Fruit fly (Drosophila melanogaster) whole organism, wandering third instar larva: ENCODE measurements around the gene CG9004.
A peak's percentile ranks its signal among the peaks of the same experiment; 100 is the strongest.

Source experiments
- CrebA ChIP-seq: fragments of 200-800 bp; sonication (Bioruptor generic); optimal IDR thresholded peaks from 2 replicates; lab custom pipeline; 2016; ENCODE audit warnings: missing biosample characterization, mild to moderate bottlenecking, missing genetic modification characterization, borderline replicate concordance
- Dfd ChIP-seq: fragments of >200 bp; optimal IDR thresholded peaks from 2 replicates; lab custom pipeline; 2017; ENCODE audit warnings: missing biosample characterization, missing genetic modification characterization
- Dif ChIP-seq: fragments of 200-275, 200-300 bp; sonication (Bioruptor generic); optimal IDR thresholded peaks from 2 replicates; lab custom pipeline; 2018; ENCODE audit warnings: missing biosample characterization, missing genetic modification characterization; ENCODE audit not compliant: partially characterized antibody
- GATAd ChIP-seq: sonication (Bioruptor generic); optimal IDR thresholded peaks from 2 replicates; lab custom pipeline; 2016; ENCODE audit warnings: missing biosample characterization, missing genetic modification characterization
- HLH106 ChIP-seq: fragments of 200-800 bp; optimal IDR thresholded peaks from 3 replicates; lab custom pipeline; 2019; ENCODE audit warnings: missing biosample characterization, mild to moderate bottlenecking, missing genetic modification characterization, moderate library complexity
- Hnf4 ChIP-seq: fragments of 200-800 bp; sonication (Bioruptor generic); optimal IDR thresholded peaks from 2 replicates; lab custom pipeline; 2016; ENCODE audit warnings: missing biosample characterization, mild to moderate bottlenecking, missing genetic modification characterization
- Hr78 ChIP-seq: fragments of >200 bp; optimal IDR thresholded peaks from 2 replicates; lab custom pipeline; 2017; ENCODE audit warnings: missing biosample characterization, missing genetic modification characterization
- Hr83 ChIP-seq: fragments of 200-300 bp; sonication (Bioruptor generic); optimal IDR thresholded peaks from 2 replicates; lab custom pipeline; 2016; ENCODE audit warnings: missing biosample characterization, mild to moderate bottlenecking, missing genetic modification characterization, moderate library complexity; ENCODE audit not compliant: poor library complexity, severe bottlenecking
- Jra ChIP-seq: sonication (Bioruptor generic); optimal IDR thresholded peaks from 2 replicates; lab custom pipeline; 2016; ENCODE audit warnings: missing biosample characterization, missing genetic modification characterization
- Mio ChIP-seq: sonication (Bioruptor generic); optimal IDR thresholded peaks from 2 replicates; lab custom pipeline; 2016; ENCODE audit warnings: missing biosample characterization, missing genetic modification characterization
- N ChIP-seq: fragments of >200 bp; optimal IDR thresholded peaks from 2 replicates; lab custom pipeline; 2018; ENCODE audit warnings: missing biosample characterization, missing external identifiers, missing genetic modification characterization
- OdsH ChIP-seq: fragments of 200-800 bp; sonication (Bioruptor generic); optimal IDR thresholded peaks from 2 replicates; lab custom pipeline; 2016; ENCODE audit warnings: missing biosample characterization, mild to moderate bottlenecking, missing genetic modification characterization
- Sp1 ChIP-seq: fragments of 200-800 bp; sonication (Bioruptor generic); optimal IDR thresholded peaks from 3 replicates; lab custom pipeline; 2019; ENCODE audit warnings: missing biosample characterization, mild to moderate bottlenecking, missing genetic modification characterization, moderate library complexity
- br ChIP-seq: fragments of 200-800 bp; sonication (Bioruptor generic); optimal IDR thresholded peaks from 2 replicates; lab custom pipeline; 2016; ENCODE audit warnings: missing biosample characterization, missing genetic modification characterization
- brk ChIP-seq: fragments of 200-800 bp; sonication (Bioruptor generic); optimal IDR thresholded peaks from 2 replicates; lab custom pipeline; 2016; ENCODE audit warnings: missing biosample characterization, mild to moderate bottlenecking, missing genetic modification characterization
- dl ChIP-seq, 2 experiments: fragments of 175-275, 200-275 bp in 1 of 2; fragments of 200-275 bp in 1 of 2; sonication (Bioruptor generic); optimal IDR thresholded peaks; lab custom pipeline; 2018; ENCODE audit warnings: mild to moderate bottlenecking in 2 of 2, missing biosample characterization in 2 of 2, missing genetic modification characterization in 2 of 2, moderate library complexity in 2 of 2; ENCODE audit not compliant: partially characterized antibody in 2 of 2, insufficient read depth in 1 of 2
- dmrt93B ChIP-seq: fragments of 200-800 bp; sonication (Bioruptor generic); optimal IDR thresholded peaks from 2 replicates; lab custom pipeline; 2018; ENCODE audit warnings: missing biosample characterization, mild to moderate bottlenecking, missing genetic modification characterization
- dsf ChIP-seq: sonication (Bioruptor generic); optimal IDR thresholded peaks from 2 replicates; lab custom pipeline; 2016; ENCODE audit warnings: missing biosample characterization, missing genetic modification characterization, borderline replicate concordance
- ey ChIP-seq: fragments of 200-800 bp; sonication (Bioruptor generic); optimal IDR thresholded peaks from 2 replicates; lab custom pipeline; 2016; ENCODE audit warnings: missing biosample characterization, missing genetic modification characterization
- foxo ChIP-seq, 2 experiments: fragments of 200-800 bp; sonication (Bioruptor generic); optimal IDR thresholded peaks; 2 replicates in 1 of 2; 3 replicates in 1 of 2; lab custom pipeline; 2016 to 2017; ENCODE audit warnings: missing biosample characterization in 2 of 2, missing genetic modification characterization in 2 of 2
- h ChIP-seq: fragments of 200-800 bp; sonication (Bioruptor generic); optimal IDR thresholded peaks from 3 replicates; lab custom pipeline; 2016; ENCODE audit warnings: missing biosample characterization, mild to moderate bottlenecking, missing genetic modification characterization
- jim ChIP-seq: fragments of 175-275, 200-325 bp; sonication (Bioruptor generic); optimal IDR thresholded peaks from 2 replicates; lab custom pipeline; 2016; ENCODE audit warnings: missing biosample characterization, mild to moderate bottlenecking, missing genetic modification characterization
- psq ChIP-seq: fragments of 200-800 bp; sonication (Bioruptor generic); optimal IDR thresholded peaks from 3 replicates; lab custom pipeline; 2017; ENCODE audit warnings: missing biosample characterization, mild to moderate bottlenecking, missing genetic modification characterization, moderate library complexity
- rgr ChIP-seq: fragments of 200-800 bp; sonication (Bioruptor generic); optimal IDR thresholded peaks from 3 replicates; lab custom pipeline; 2016; ENCODE audit warnings: missing biosample characterization, mild to moderate bottlenecking, missing genetic modification characterization
- sage ChIP-seq: fragments of 200-800 bp; sonication (Bioruptor generic); optimal IDR thresholded peaks from 2 replicates; lab custom pipeline; 2016; ENCODE audit warnings: missing biosample characterization, mild to moderate bottlenecking, missing genetic modification characterization
- sv ChIP-seq: fragments of 200-800 bp; sonication (Bioruptor generic); optimal IDR thresholded peaks from 3 replicates; lab custom pipeline; 2016; ENCODE audit warnings: missing biosample characterization, missing genetic modification characterization
- tai ChIP-seq: sonication (Bioruptor generic); optimal IDR thresholded peaks from 2 replicates; lab custom pipeline; 2016; ENCODE audit warnings: missing biosample characterization, missing genetic modification characterization
- usp ChIP-seq: fragments of >200 bp; optimal IDR thresholded peaks from 2 replicates; lab custom pipeline; 2017; ENCODE audit warnings: missing biosample characterization, missing genetic modification characterization
- woc ChIP-seq: sonication (Bioruptor generic); optimal IDR thresholded peaks from 2 replicates; lab custom pipeline; 2016; ENCODE audit warnings: missing biosample characterization, mild to moderate bottlenecking, missing genetic modification characterization

The CG9004 gene

DNA sequence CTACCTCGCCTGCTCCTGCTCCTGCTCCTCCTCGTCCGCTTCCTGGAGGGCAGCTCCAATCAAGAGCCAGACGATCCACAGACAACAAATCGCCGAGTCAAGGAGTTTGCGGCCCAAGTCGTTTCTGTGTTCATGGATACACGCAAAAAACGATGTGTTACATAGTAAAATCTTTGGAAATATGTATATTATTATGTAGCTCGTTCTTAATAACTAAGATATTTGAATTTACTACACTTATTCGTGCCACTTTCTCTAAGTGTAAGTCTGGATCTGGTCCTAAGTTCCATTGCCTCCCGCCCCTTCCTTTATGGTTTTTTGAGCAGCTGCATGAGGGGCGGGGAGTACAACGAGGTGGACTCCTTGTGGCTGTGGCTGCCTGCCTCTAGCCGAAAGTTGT, 12.9 kb downstream of the CG9004 start (continued):
- TF ChIP-seq dmrt93B (GFP tag; lab: Kevin White, UChicago): no peak
- no peak for TF ChIP-seq jim (GFP tag; lab: Kevin White, UChicago)
- TF ChIP-seq sv: no peak
- no peak for TF ChIP-seq Dif
- TF ChIP-seq brk: peak; percentile 44
- TF ChIP-seq N (GFP tag; lab: Kevin White, UChicago): no peak

dm6 chr3L:2387816-2388215, 14.3 kb downstream of the CG9004 start:
- TF ChIP-seq OdsH (GFP tag; lab: Kevin White, UChicago): no peak
- peak; percentile 13 for TF ChIP-seq Hnf4 (GFP tag; lab: Kevin White, UChicago)
- peak; percentile 42 for TF ChIP-seq h (GFP tag; lab: Kevin White, UChicago)
- TF ChIP-seq sv: no peak
- peak; percentile 1 for TF ChIP-seq Hr83 (GFP tag; lab: Kevin White, UChicago)
- peak; percentile 20 for TF ChIP-seq Dif
- TF ChIP-seq, all 38 proteins: peak for 4

dm6 chr3L:2388683-2389315, 15.3 kb downstream of the CG9004 start, which contains the start of gene Mzt1:
TSS of gene Mzt1 (plus strand) at chr3L:2389265.
- TF ChIP-seq dsf: no peak
- no peak for TF ChIP-seq Sp1 (GFP tag; lab: Kevin White, UChicago)
- TF ChIP-seq sage (GFP tag; lab: Kevin White, UChicago): no peak
- no peak for TF ChIP-seq Dfd
- TF ChIP-seq sv: no peak
- TF ChIP-seq Dif: no peak
- TF ChIP-seq woc (GFP tag; lab: Kevin White, UChicago): no peak
- TF ChIP-seq ey (GFP tag; lab: Kevin White, UChicago): no peak
- no peak for TF ChIP-seq br
- TF ChIP-seq foxo (GFP tag; optimal IDR thresholded peaks at IDR 0.05; lab: Kevin White, UChicago): no peak
- no peak for TF ChIP-seq CrebA (GFP tag; lab: Kevin White, UChicago)
- TF ChIP-seq dmrt93B (GFP tag; lab: Kevin White, UChicago): no peak
- no peak for TF ChIP-seq brk
- no peak for TF ChIP-seq h (GFP tag; lab: Kevin White, UChicago)
- no peak for TF ChIP-seq Hr83 (GFP tag; lab: Kevin White, UChicago)
- no peak for TF ChIP-seq usp (GFP tag; lab: Kevin White, UChicago)
- no peak for TF ChIP-seq psq
- no peak for TF ChIP-seq Mio (GFP tag; lab: Kevin White, UChicago)
- no peak for TF ChIP-seq Hnf4 (GFP tag; lab: Kevin White, UChicago)
- no peak for TF ChIP-seq rgr (GFP tag; lab: Kevin White, UChicago)

DNA sequence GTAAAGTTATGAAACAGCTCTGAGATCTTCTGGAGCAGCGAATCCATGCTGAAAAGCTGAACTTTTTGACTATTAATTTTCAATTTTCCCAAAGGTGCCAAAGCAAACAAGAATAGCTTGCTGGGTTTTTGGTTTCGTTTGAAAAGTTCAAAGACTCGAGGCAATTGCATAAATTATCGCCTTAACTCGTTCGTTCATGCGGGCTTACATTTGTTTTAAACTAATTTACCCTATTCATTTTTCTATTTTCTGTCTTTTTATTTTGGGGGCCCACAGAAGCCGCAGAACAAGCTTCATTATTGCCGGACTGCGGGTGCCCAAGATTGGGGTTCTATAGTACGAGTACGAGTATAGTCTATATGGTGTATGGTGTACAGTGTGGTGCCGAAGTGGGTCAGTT, 17.4 kb downstream of the CG9004 start, which contains the start of the genes CG32298 and CG32299:
Gene CG32298 (minus strand): TSS at position 101 of the 400 bp plus-strand sequence.
Gene CG32299 (minus strand): TSS at position 101 of the 400 bp plus-strand sequence.
- TF ChIP-seq GATAd (no peak), br (no peak), woc (GFP tag; lab: Kevin White, UChicago) (no peak), dsf (no peak), tai (no peak)
- TF ChIP-seq, all 38 proteins: peak for 0

DNA sequence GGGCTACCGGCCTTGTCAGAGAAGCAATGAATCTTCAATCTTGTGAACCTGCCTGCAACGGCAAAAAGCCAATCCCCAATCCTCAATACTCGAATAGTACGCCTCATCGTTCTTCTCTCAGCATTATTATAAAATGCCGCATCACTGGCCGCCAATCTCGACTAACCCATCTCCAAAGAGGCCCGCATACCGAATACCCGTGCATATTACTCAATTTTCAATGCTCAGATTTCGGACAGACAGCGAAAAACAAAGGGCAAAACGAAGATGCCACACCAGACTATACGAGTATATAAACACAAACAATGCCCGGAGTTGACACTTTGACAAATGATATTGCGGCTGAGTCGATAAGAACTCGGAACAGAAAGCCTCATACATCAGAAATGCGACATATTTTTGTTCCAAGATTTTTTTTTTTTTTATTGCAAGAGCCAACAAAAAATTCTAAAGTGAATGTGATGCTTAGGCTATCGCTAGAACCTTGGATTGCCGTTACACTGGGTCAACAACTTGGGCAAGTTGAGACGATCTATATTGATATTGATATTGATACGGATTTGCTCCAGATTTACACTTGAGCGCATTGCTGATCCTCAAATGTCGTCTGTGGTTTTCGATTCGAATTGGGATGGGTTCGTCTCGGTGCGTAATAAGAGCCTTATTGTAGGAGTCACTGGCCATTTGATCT, 19.4 kb downstream of the CG9004 start:
- TF ChIP-seq br (no peak), sv (no peak), Hr78 (GFP tag; lab: Kevin White, UChicago) (no peak), HLH106 (tag; lab: Kevin White, UChicago) (no peak), jim (GFP tag; lab: Kevin White, UChicago) (no peak), OdsH (GFP tag; lab: Kevin White, UChicago) (no peak), dl (GFP tag; optimal IDR thresholded peaks at IDR 0.05; lab: Kevin White, UChicago; ENCODE audit: insufficient read depth in 1 of 2, partially characterized antibody in 2 of 2) (no peak), Dfd (no peak), Jra (no peak), GATAd (no peak)
